Worm (Caenorhabditis elegans) whole organism, late embryonic: ENCODE results near the gene pcp-1.
A peak's percentile ranks its signal among the peaks of the same experiment; 100 is the strongest.

Experiments
- C08G9.2 ChIP-seq: sonication (generic microtip); optimal IDR thresholded peaks from 2 replicates; lab custom pipeline; 2016; ENCODE audit warnings: mild to moderate bottlenecking, missing genetic modification characterization, moderate library complexity, missing compliant biosample characterization
- K02D7.2 ChIP-seq: sonication (generic microtip); optimal IDR thresholded peaks from 2 replicates; lab custom pipeline; 2017; ENCODE audit warnings: mild to moderate bottlenecking, missing genetic modification characterization, missing compliant biosample characterization
- ceh-2 ChIP-seq: sonication (generic microtip); optimal IDR thresholded peaks from 2 replicates; lab custom pipeline; 2016; ENCODE audit warnings: missing genotype, missing genetic modification characterization, missing compliant biosample characterization
- ceh-22 ChIP-seq: sonication (generic microtip); optimal IDR thresholded peaks from 2 replicates; lab custom pipeline; 2017; ENCODE audit warnings: missing biosample characterization, missing genetic modification characterization
- ceh-30 ChIP-seq: fragments of 150-350 bp; optimal IDR thresholded peaks from 2 replicates; lab custom pipeline; 2014; ENCODE audit warnings: missing biosample characterization, missing genetic modification characterization
- ceh-45 ChIP-seq: fragments of 200-800 bp; sonication (Bioruptor generic); IDR thresholded peaks from 2 replicates; pipeline ENCODE4 v1.3.6; 2022; ENCODE audit warnings: missing genetic modification reagents, missing genetic modification characterization, missing compliant biosample characterization
- ceh-48 ChIP-seq: sonication (generic microtip); optimal IDR thresholded peaks from 2 replicates; lab custom pipeline; 2016; ENCODE audit warnings: missing genetic modification characterization, inconsistent platforms, missing compliant biosample characterization
- ceh-6 ChIP-seq: fragments of 200-800 bp; sonication (Bioruptor generic); optimal IDR thresholded peaks from 2 replicates; lab custom pipeline; 2018; ENCODE audit warnings: mild to moderate bottlenecking, missing genetic modification characterization, missing compliant biosample characterization
- ceh-9 ChIP-seq: sonication (generic microtip); optimal IDR thresholded peaks from 2 replicates; lab custom pipeline; 2016; ENCODE audit warnings: mild to moderate bottlenecking, missing genetic modification characterization, inconsistent platforms, missing compliant biosample characterization
- che-1 ChIP-seq: sonication (generic microtip); optimal IDR thresholded peaks from 2 replicates; lab custom pipeline; 2016; ENCODE audit warnings: mild to moderate bottlenecking, missing genetic modification characterization, missing compliant biosample characterization
- dmd-4 ChIP-seq: sonication (generic microtip); optimal IDR thresholded peaks from 2 replicates; lab custom pipeline; 2016; ENCODE audit warnings: borderline replicate concordance, missing genetic modification characterization, missing compliant biosample characterization
- elt-2 ChIP-seq: sonication (generic microtip); optimal IDR thresholded peaks from 2 replicates; lab custom pipeline; 2016; ENCODE audit warnings: missing genetic modification reagents, missing genetic modification characterization, missing compliant biosample characterization
- ets-4 ChIP-seq: sonication (generic microtip); optimal IDR thresholded peaks from 2 replicates; lab custom pipeline; 2016; ENCODE audit warnings: missing genetic modification characterization, missing compliant biosample characterization
- eyg-1 ChIP-seq: sonication (generic microtip); optimal IDR thresholded peaks from 2 replicates; lab custom pipeline; 2016; ENCODE audit warnings: missing genotype, missing genetic modification characterization, missing compliant biosample characterization
- fkh-10 ChIP-seq: fragments of 150-350 bp; optimal IDR thresholded peaks from 2 replicates; lab custom pipeline; 2014; ENCODE audit warnings: missing biosample characterization, missing genetic modification reagents, missing genetic modification characterization
- fkh-6 ChIP-seq: sonication (generic microtip); optimal IDR thresholded peaks from 2 replicates; lab custom pipeline; 2016; ENCODE audit warnings: missing genetic modification characterization, missing compliant biosample characterization
- gmeb-2 ChIP-seq: sonication (generic microtip); optimal IDR thresholded peaks from 2 replicates; lab custom pipeline; 2016; ENCODE audit warnings: missing genetic modification characterization, inconsistent platforms, missing compliant biosample characterization
- hlh-13 ChIP-seq: fragments of 200-800 bp; sonication (Bioruptor generic); optimal IDR thresholded peaks from 2 replicates; lab custom pipeline; 2018; ENCODE audit warnings: mild to moderate bottlenecking, missing genetic modification characterization, missing compliant biosample characterization
- hlh-15 ChIP-seq: sonication (generic microtip); optimal IDR thresholded peaks from 2 replicates; lab custom pipeline; 2016; ENCODE audit warnings: missing genetic modification characterization, missing compliant biosample characterization
- hlh-30 ChIP-seq: sonication (generic microtip); optimal IDR thresholded peaks from 2 replicates; lab custom pipeline; 2017; ENCODE audit warnings: antibody characterized with exemption, missing genetic modification characterization, missing compliant biosample characterization; ENCODE audit not compliant: insufficient read depth
- hlh-6 ChIP-seq: sonication (generic microtip); optimal IDR thresholded peaks from 2 replicates; lab custom pipeline; 2016; ENCODE audit warnings: missing genotype, missing genetic modification characterization, missing compliant biosample characterization
- lim-6 ChIP-seq: sonication (generic microtip); optimal IDR thresholded peaks from 2 replicates; lab custom pipeline; 2016; ENCODE audit warnings: missing genetic modification characterization, missing compliant biosample characterization
- lin-11 ChIP-seq: fragments of 200-800 bp; sonication (Bioruptor generic); optimal IDR thresholded peaks from 2 replicates; lab custom pipeline; 2018; ENCODE audit warnings: mild to moderate bottlenecking, missing genetic modification characterization, missing compliant biosample characterization
- nfya-1 ChIP-seq: sonication (generic microtip); optimal IDR thresholded peaks from 2 replicates; lab custom pipeline; 2017; ENCODE audit warnings: missing genetic modification characterization, mild to moderate bottlenecking, missing compliant biosample characterization, antibody characterized with exemption, moderate library complexity
- nhr-11 ChIP-seq: fragments of 150-350 bp; optimal IDR thresholded peaks from 2 replicates; lab custom pipeline; 2014; ENCODE audit warnings: missing biosample characterization, missing genetic modification characterization
- pag-3 ChIP-seq: sonication (generic microtip); optimal IDR thresholded peaks from 2 replicates; lab custom pipeline; 2016; ENCODE audit warnings: missing compliant biosample characterization, missing genetic modification characterization, borderline replicate concordance
- pax-1 ChIP-seq: fragments of 150-350 bp; optimal IDR thresholded peaks from 2 replicates; lab custom pipeline; 2014; ENCODE audit warnings: missing biosample characterization, missing genetic modification characterization
- ref-2 ChIP-seq: sonication (generic microtip); optimal IDR thresholded peaks from 2 replicates; lab custom pipeline; 2016; ENCODE audit warnings: missing genetic modification characterization, missing compliant biosample characterization
- rnt-1 ChIP-seq: sonication (generic microtip); optimal IDR thresholded peaks from 2 replicates; lab custom pipeline; 2016; ENCODE audit warnings: missing genetic modification characterization, missing compliant biosample characterization
- sdc-2 ChIP-seq: sonication (generic microtip); optimal IDR thresholded peaks from 2 replicates; lab custom pipeline; 2016; ENCODE audit warnings: missing genotype, missing genetic modification characterization, missing compliant biosample characterization
- sox-4 ChIP-seq: sonication (generic microtip); optimal IDR thresholded peaks from 2 replicates; lab custom pipeline; 2017; ENCODE audit warnings: mild to moderate bottlenecking, missing genetic modification characterization, inconsistent platforms, missing compliant biosample characterization
- syd-9 ChIP-seq: sonication (generic microtip); optimal IDR thresholded peaks from 2 replicates; lab custom pipeline; 2016; ENCODE audit warnings: mild to moderate bottlenecking, missing genetic modification characterization, moderate library complexity, missing compliant biosample characterization
- tbx-2 ChIP-seq: sonication (generic microtip); optimal IDR thresholded peaks from 2 replicates; lab custom pipeline; 2016; ENCODE audit warnings: missing genetic modification characterization, missing compliant biosample characterization
- tbx-7 ChIP-seq: sonication (generic microtip); optimal IDR thresholded peaks from 2 replicates; lab custom pipeline; 2016; ENCODE audit warnings: missing genotype, missing genetic modification characterization, missing compliant biosample characterization
- unc-42 ChIP-seq: sonication (generic microtip); optimal IDR thresholded peaks from 2 replicates; lab custom pipeline; 2016; ENCODE audit warnings: missing genotype, missing genetic modification characterization, missing compliant biosample characterization
- unc-55 ChIP-seq: sonication (generic microtip); optimal IDR thresholded peaks from 2 replicates; lab custom pipeline; 2017; ENCODE audit warnings: missing biosample characterization, missing genetic modification reagents, missing genetic modification characterization
- zip-5 ChIP-seq: sonication (generic microtip); optimal IDR thresholded peaks from 2 replicates; lab custom pipeline; 2016; ENCODE audit warnings: missing genetic modification characterization, missing compliant biosample characterization
- ztf-16 ChIP-seq: sonication (generic microtip); optimal IDR thresholded peaks from 2 replicates; lab custom pipeline; 2017; ENCODE audit warnings: missing genetic modification characterization, missing compliant biosample characterization

pcp-1 gene

DNA sequence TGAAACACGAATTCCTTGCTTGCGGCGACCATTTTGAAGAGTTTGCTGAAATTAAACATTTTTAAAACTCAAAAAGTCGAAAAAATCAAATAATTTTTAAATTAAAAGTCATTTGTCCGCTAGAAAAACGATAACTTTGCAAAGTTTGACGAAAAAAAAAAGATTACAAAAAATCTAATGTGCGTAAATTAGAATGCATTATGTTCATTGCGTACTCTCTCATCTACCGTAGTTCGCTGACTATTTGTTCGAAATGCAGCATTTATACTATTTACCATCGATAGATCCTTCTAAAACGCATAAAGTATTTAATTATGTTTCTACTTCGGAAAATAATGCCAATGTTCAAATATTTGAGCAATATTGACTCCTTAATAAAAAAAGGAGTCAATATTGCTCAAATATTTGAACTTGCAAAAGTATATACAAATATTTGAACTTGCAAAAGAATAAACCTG lies 17.3 kb downstream of the pcp-1 start, which contains the start of gene bath-15:
bath-15 (minus strand) TSS at position 51 of the 458 bp plus-strand sequence.
- TF ChIP-seq che-1, result no peak
- no peak for TF ChIP-seq hlh-30 (tag; lab: Kevin White, UChicago)
- no peak for TF ChIP-seq syd-9 (tag; lab: Kevin White, UChicago)
- no peak for TF ChIP-seq eyg-1
- TF ChIP-seq, all 69 proteins: peak for 0

DNA sequence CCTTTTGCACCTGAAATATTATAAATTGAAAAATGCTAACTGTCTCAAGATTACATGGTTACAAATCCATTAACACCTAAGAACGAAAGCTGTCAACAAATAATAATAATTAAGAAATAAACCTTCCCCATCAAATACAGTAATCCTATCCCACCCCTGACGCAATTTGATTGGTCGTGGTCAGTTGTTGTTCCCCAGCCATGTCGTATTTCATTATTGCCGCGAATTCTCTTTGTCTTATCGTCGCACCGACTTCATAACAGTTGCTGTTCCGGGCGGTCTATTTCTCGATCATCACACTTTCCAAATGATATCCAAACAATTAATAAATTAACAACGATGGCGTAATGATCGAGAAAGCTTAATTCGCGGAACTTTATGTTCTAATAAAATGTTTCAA lies 19.8 kb downstream of the pcp-1 start:
- TF ChIP-seq sdc-2 (tag; lab: Kevin White, UChicago) (no peak), gmeb-2 (tag; lab: Kevin White, UChicago) (no peak), ceh-45 (GFP tag; lab: Robert Waterston, UW) (no peak), nfya-1 (tag; lab: Kevin White, UChicago) (peak; percentile 81), che-1 (no peak), unc-55 (peak; percentile 47)

DNA sequence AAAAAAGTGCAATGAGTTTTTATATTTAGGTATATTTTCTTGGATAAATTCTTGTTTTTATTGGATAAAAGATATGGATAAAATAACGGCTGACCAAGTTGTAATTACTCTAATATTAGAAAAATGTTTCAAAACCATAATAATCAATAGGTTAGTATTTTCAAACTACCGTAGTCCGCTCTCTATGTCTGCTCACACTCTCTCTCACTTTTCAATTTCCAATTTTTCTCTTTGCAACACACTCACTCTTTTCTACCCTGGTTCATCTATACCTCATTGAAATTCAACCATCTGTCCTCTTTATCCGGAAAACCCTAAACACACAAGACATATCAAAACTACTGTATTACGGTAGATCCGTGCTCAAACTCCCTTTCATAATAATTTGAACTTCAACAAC lies 20.6 kb downstream of the pcp-1 start:
- TF ChIP-seq pag-3 (tag; lab: Kevin White, UChicago), result no peak
- no peak for TF ChIP-seq hlh-13 (GFP tag; lab: Kevin White, UChicago)
- TF ChIP-seq sox-4, result no peak
- TF ChIP-seq ceh-6 (GFP tag; lab: Kevin White, UChicago), result no peak
- no peak for TF ChIP-seq ceh-2 (tag; lab: Kevin White, UChicago)
- no peak for TF ChIP-seq gmeb-2 (tag; lab: Kevin White, UChicago)
- no peak for TF ChIP-seq elt-2 (tag; lab: Kevin White, UChicago)
- TF ChIP-seq ztf-16 (tag; lab: Kevin White, UChicago), result no peak
- no peak for TF ChIP-seq hlh-15 (tag; lab: Kevin White, UChicago)
- TF ChIP-seq sdc-2 (tag; lab: Kevin White, UChicago), result no peak
- TF ChIP-seq tbx-7 (tag; lab: Kevin White, UChicago), result no peak
- TF ChIP-seq ets-4, result no peak
- no peak for TF ChIP-seq unc-42
- TF ChIP-seq hlh-6 (tag; lab: Kevin White, UChicago), result no peak
- no peak for TF ChIP-seq ceh-22 (tag; lab: Kevin White, UChicago)
- no peak for TF ChIP-seq zip-5 (tag; lab: Kevin White, UChicago)
- TF ChIP-seq ceh-48 (tag; lab: Kevin White, UChicago), result no peak

DNA sequence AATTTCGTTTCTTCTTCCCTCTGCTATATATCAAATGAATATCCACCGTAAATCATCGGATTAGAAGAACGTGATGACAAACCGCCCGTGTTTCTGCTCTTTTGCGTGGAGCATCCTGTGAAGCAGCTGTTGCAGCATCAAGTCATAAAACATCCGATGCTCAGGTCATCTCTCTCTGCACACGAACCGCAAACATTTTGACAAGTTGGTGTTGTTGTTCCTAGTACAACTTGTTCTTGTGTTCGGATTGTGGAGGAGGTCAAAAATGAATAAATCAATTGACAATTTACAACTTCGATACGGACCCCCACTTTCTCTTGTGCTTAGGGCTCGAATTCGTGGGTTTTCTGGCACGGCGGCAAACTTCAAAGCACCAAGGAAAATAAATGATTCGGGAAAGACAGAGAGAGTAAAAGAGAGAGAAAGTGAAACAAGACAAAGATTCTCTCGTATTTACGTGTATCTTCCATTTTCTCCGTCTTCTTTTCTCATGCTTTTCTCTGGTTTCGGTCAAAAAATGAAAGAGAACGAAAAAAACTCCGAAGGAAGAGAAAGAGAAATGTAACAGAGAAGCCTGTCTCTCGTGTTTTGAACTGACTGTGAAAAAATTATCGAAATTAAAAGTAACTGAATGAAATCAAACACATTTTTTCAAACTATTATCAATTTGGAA lies 22.0 kb downstream of the pcp-1 start:
- TF ChIP-seq rnt-1 (tag; lab: Kevin White, UChicago), result peak; percentile 62
- TF ChIP-seq unc-55, result peak; percentile 70
- TF ChIP-seq ceh-30 (tag; lab: Kevin White, UChicago), result no peak

DNA sequence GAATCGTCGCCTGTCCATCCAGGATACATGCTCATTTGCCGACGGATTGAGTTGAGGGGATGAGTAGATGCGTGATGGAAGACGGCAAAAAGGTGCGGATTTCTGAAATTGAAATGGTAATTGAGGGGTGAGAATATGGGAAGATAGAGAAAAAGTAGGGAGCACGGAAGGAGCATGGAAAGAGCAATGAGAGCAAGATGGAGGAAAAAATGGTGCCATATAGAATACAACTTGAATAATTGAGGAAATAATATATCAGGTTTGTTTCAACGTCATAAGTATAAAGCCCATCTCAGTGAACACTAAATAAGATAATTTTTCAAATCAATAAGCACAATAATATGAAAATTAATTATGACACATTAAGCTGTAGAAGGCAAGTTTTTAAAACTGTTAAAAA lies 24.7 kb downstream of the pcp-1 start, which contains the start of gene mab-5:
mab-5 (minus strand) TSS at position 101 of the 400 bp plus-strand sequence.
- TF ChIP-seq ref-2 (tag; lab: Kevin White, UChicago) (no peak), tbx-2 (tag; lab: Kevin White, UChicago) (no peak), fkh-6 (tag; lab: Kevin White, UChicago) (no peak), K02D7.2 (no peak), ceh-6 (GFP tag; lab: Kevin White, UChicago) (no peak), ceh-9 (tag; lab: Kevin White, UChicago) (no peak), hlh-30 (tag; lab: Kevin White, UChicago) (no peak), lin-11 (tag; lab: Kevin White, UChicago) (no peak), pax-1 (tag; lab: Kevin White, UChicago) (no peak), unc-55 (no peak), nhr-11 (tag; lab: Kevin White, UChicago) (no peak), C08G9.2 (tag; lab: Kevin White, UChicago) (no peak), lim-6 (tag; lab: Kevin White, UChicago) (no peak), dmd-4 (tag; lab: Kevin White, UChicago) (no peak), sox-4 (no peak), fkh-10 (GFP tag; lab: Kevin White, UChicago) (no peak)
